Fruit fly (Drosophila melanogaster) whole organism, prepupa: Measurements from ENCODE around the gene CG32032.
A peak's percentile ranks its signal among the peaks of the same experiment; 100 is the strongest.

Source experiments
- CG10631 ChIP-seq: fragments of 200-800 bp; sonication (Bioruptor generic); optimal IDR thresholded peaks from 2 replicates; lab custom pipeline; 2016; ENCODE audit warnings: missing biosample characterization, missing genetic modification characterization
- CG10669 ChIP-seq: fragments of 200-800 bp; sonication (Bioruptor generic); optimal IDR thresholded peaks from 3 replicates; lab custom pipeline; 2018; ENCODE audit warnings: missing biosample characterization, mild to moderate bottlenecking, missing genetic modification characterization, moderate library complexity
- CG11902 ChIP-seq: fragments of 200-800 bp; sonication (Bioruptor generic); optimal IDR thresholded peaks from 3 replicates; lab custom pipeline; 2016; ENCODE audit warnings: missing biosample characterization, missing genetic modification characterization
- CG15336 ChIP-seq: fragments of 200-800 bp; sonication (Bioruptor generic); IDR thresholded peaks from 2 replicates; pipeline ENCODE4 v1.3.6; 2022; ENCODE audit warnings: missing biosample characterization, missing genetic modification characterization
- CG3032 ChIP-seq: fragments of 200-800 bp; optimal IDR thresholded peaks from 2 replicates; lab custom pipeline; 2019; ENCODE audit warnings: missing biosample characterization, mild to moderate bottlenecking, missing genetic modification characterization, moderate library complexity
- CG32006 ChIP-seq: fragments of 200-800 bp; sonication (Bioruptor generic); optimal IDR thresholded peaks from 3 replicates; lab custom pipeline; 2017; ENCODE audit warnings: missing biosample characterization, mild to moderate bottlenecking, missing genetic modification characterization
- CG34406 ChIP-seq: fragments of 200-800 bp; sonication (Bioruptor generic); optimal IDR thresholded peaks from 3 replicates; lab custom pipeline; 2016; ENCODE audit warnings: missing biosample characterization, missing genetic modification characterization
- CG3919 ChIP-seq: fragments of 200-800 bp; sonication (Bioruptor generic); optimal IDR thresholded peaks from 3 replicates; lab custom pipeline; 2016; ENCODE audit warnings: missing biosample characterization, missing genetic modification characterization
- CG4318 ChIP-seq: fragments of 200-800 bp; sonication (Bioruptor generic); optimal IDR thresholded peaks from 3 replicates; lab custom pipeline; 2017; ENCODE audit warnings: missing biosample characterization, mild to moderate bottlenecking, missing genetic modification characterization
- CG6163 ChIP-seq: fragments of 200-800 bp; sonication (Bioruptor generic); IDR thresholded peaks from 3 replicates; pipeline ENCODE4 v1.3.6; 2022; ENCODE audit warnings: missing biosample characterization, missing genetic modification characterization
- CG6276 ChIP-seq: fragments of 200-800 bp; sonication (Bioruptor generic); optimal IDR thresholded peaks from 2 replicates; lab custom pipeline; 2017; ENCODE audit warnings: missing biosample characterization, mild to moderate bottlenecking, missing genetic modification characterization
- CG8119 ChIP-seq: fragments of 200-800 bp; sonication (Bioruptor generic); IDR thresholded peaks from 3 replicates; pipeline ENCODE4 v1.3.6; 2022; ENCODE audit warnings: missing biosample characterization, missing genetic modification characterization
- CG9139 ChIP-seq: fragments of 200-800 bp; sonication (Bioruptor generic); optimal IDR thresholded peaks from 3 replicates; lab custom pipeline; 2017; ENCODE audit warnings: missing biosample characterization, mild to moderate bottlenecking, missing genetic modification characterization
- Eip75B ChIP-seq: fragments of 200-800 bp; sonication (Bioruptor generic); optimal IDR thresholded peaks from 3 replicates; lab custom pipeline; 2016; ENCODE audit warnings: missing biosample characterization, missing genetic modification characterization
- Eip78C ChIP-seq: fragments of 200-800 bp; sonication (Bioruptor generic); peaks from one replicate; lab custom pipeline; 2016; ENCODE audit warnings: missing biosample characterization, missing genetic modification characterization
- Eip93F ChIP-seq: fragments of 200-800 bp; sonication (Bioruptor generic); optimal IDR thresholded peaks from 2 replicates; lab custom pipeline; 2016; ENCODE audit warnings: missing biosample characterization, mild to moderate bottlenecking, missing genetic modification characterization
- Ets96B ChIP-seq: fragments of 200-800 bp; optimal IDR thresholded peaks from 2 replicates; lab custom pipeline; 2019; ENCODE audit warnings: missing biosample characterization, mild to moderate bottlenecking, missing genetic modification characterization, moderate library complexity
- Gug ChIP-seq: fragments of 200-800 bp; sonication (Bioruptor generic); IDR thresholded peaks from 2 replicates; pipeline ENCODE4 v1.3.6; 2022; ENCODE audit warnings: missing biosample characterization, missing genetic modification characterization
- Hr39 ChIP-seq: fragments of 200-800 bp; sonication (Bioruptor generic); optimal IDR thresholded peaks from 2 replicates; lab custom pipeline; 2016; ENCODE audit warnings: missing biosample characterization, missing genetic modification characterization
- Hr4 ChIP-seq: fragments of 200-800 bp; sonication (Bioruptor generic); optimal IDR thresholded peaks from 3 replicates; lab custom pipeline; 2016; ENCODE audit warnings: missing biosample characterization, missing genetic modification characterization
- OdsH ChIP-seq: fragments of 200-800 bp; sonication (Bioruptor generic); optimal IDR thresholded peaks from 3 replicates; lab custom pipeline; 2016; ENCODE audit warnings: missing biosample characterization, missing genetic modification characterization
- Sox102F ChIP-seq: fragments of 200-800 bp; sonication (Bioruptor generic); optimal IDR thresholded peaks from 2 replicates; lab custom pipeline; 2016; ENCODE audit warnings: missing biosample characterization, mild to moderate bottlenecking, missing genetic modification characterization
- Sox14 ChIP-seq: fragments of 200-800 bp; sonication (Bioruptor generic); optimal IDR thresholded peaks from 3 replicates; lab custom pipeline; 2016; ENCODE audit warnings: missing biosample characterization, missing genetic modification characterization
- achi ChIP-seq: fragments of 200-800 bp; sonication (Bioruptor generic); optimal IDR thresholded peaks from 3 replicates; lab custom pipeline; 2016; ENCODE audit warnings: missing biosample characterization, missing genetic modification characterization
- acj6 ChIP-seq: fragments of 200-800 bp; sonication (Bioruptor generic); optimal IDR thresholded peaks from 3 replicates; lab custom pipeline; 2016; ENCODE audit warnings: missing biosample characterization, missing genetic modification characterization
- cyc ChIP-seq: fragments of 200-800 bp; sonication (Bioruptor generic); optimal IDR thresholded peaks from 3 replicates; lab custom pipeline; 2016; ENCODE audit warnings: missing biosample characterization, missing genetic modification characterization
- dac ChIP-seq: fragments of 200-800 bp; sonication (Bioruptor generic); optimal IDR thresholded peaks from 2 replicates; lab custom pipeline; 2017; ENCODE audit warnings: missing biosample characterization, mild to moderate bottlenecking, missing genetic modification characterization
- dsx ChIP-seq: fragments of 200-800 bp; optimal IDR thresholded peaks from 3 replicates; lab custom pipeline; 2019; ENCODE audit warnings: missing biosample characterization, mild to moderate bottlenecking, missing genetic modification characterization, moderate library complexity; ENCODE audit not compliant: poor library complexity, severe bottlenecking
- eg ChIP-seq: fragments of 200-800 bp; sonication (Bioruptor generic); IDR thresholded peaks from 3 replicates; pipeline ENCODE4 v1.3.6; 2022; ENCODE audit warnings: missing biosample characterization, missing genetic modification characterization
- lz ChIP-seq: fragments of 200-800 bp; sonication (Bioruptor generic); optimal IDR thresholded peaks from 3 replicates; lab custom pipeline; 2016; ENCODE audit warnings: missing biosample characterization, missing genetic modification characterization
- pdm3 ChIP-seq: fragments of 200-800 bp; sonication (Bioruptor generic); optimal IDR thresholded peaks from 3 replicates; lab custom pipeline; 2016; ENCODE audit warnings: missing biosample characterization, missing genetic modification characterization
- salr ChIP-seq, 2 experiments: fragments of 200-800 bp; sonication (Bioruptor generic); optimal IDR thresholded peaks; 3 replicates each; lab custom pipeline; 2016 to 2018; ENCODE audit warnings: missing biosample characterization in 2 of 2, missing genetic modification characterization in 2 of 2, mild to moderate bottlenecking in 1 of 2
- spab ChIP-seq: fragments of 200-800 bp; sonication (Bioruptor generic); optimal IDR thresholded peaks from 2 replicates; lab custom pipeline; 2017; ENCODE audit warnings: missing biosample characterization, mild to moderate bottlenecking, missing genetic modification characterization, missing genetic modification reagents
- ss ChIP-seq, 2 experiments: fragments of 200-800 bp; sonication (Bioruptor generic); optimal IDR thresholded peaks; 2 replicates in 1 of 2; 3 replicates in 1 of 2; lab custom pipeline; 2017 to 2018; ENCODE audit warnings: mild to moderate bottlenecking in 2 of 2, missing biosample characterization in 2 of 2, missing genetic modification characterization in 2 of 2, moderate library complexity in 1 of 2

Gene CG32032

dm6 chr3L:9126888-9127689 is 34.2 kb downstream of the CG32032 start (continued):
- TF ChIP-seq CG9139 (GFP tag; lab: Kevin White, UChicago) (no peak), CG11902 (GFP tag; lab: Kevin White, UChicago) (no peak), spab (no peak), pdm3 (GFP tag; lab: Kevin White, UChicago) (peak; percentile 14), cyc (GFP tag; lab: Kevin White, UChicago) (peak; percentile 9), achi (GFP tag; lab: Kevin White, UChicago) (peak; percentile 11), Sox102F (no peak)

- peak; percentile 13 for TF ChIP-seq Eip75B (GFP tag; lab: Kevin White, UChicago)
- TF ChIP-seq Hr39: peak; percentile 3
- peak; percentile 44 for TF ChIP-seq CG4318 (GFP tag; lab: Kevin White, UChicago)
- peak; percentile 36; the same call in 1 of the 2 replicates for TF ChIP-seq CG15336 (GFP tag; lab: Robert Waterston, UW)
- TF ChIP-seq Eip78C (GFP tag; lab: Kevin White, UChicago): peak; percentile 74
- TF ChIP-seq ss (GFP tag; optimal IDR thresholded peaks at IDR 0.05; lab: Kevin White, UChicago): peak in 1 of 2 experiments; percentile 0
- TF ChIP-seq Hr4 (GFP tag; lab: Kevin White, UChicago): peak; percentile 60
- TF ChIP-seq CG3032 (tag; lab: Kevin White, UChicago): no peak
- peak; percentile 75 for TF ChIP-seq CG32006 (GFP tag; lab: Kevin White, UChicago)
- no peak for TF ChIP-seq CG34406 (GFP tag; lab: Kevin White, UChicago)
- peak; percentile 29; the same call in 1 of the 3 replicates for TF ChIP-seq eg (GFP tag; lab: Robert Waterston, UW)
- peak; percentile 26 for TF ChIP-seq spab
- TF ChIP-seq dsx (GFP tag; lab: Kevin White, UChicago): no peak
- TF ChIP-seq Eip93F: no peak
- TF ChIP-seq salr (GFP tag; optimal IDR thresholded peaks at IDR 0.05; lab: Kevin White, UChicago): peak in 1 of 2 experiments; percentile 26
- TF ChIP-seq acj6: peak; percentile 11
- peak; percentile 49 for TF ChIP-seq CG6276 (GFP tag; lab: Kevin White, UChicago)
- no peak for TF ChIP-seq lz (GFP tag; lab: Kevin White, UChicago)
- TF ChIP-seq CG6163 (GFP tag; lab: Robert Waterston, UW): no peak
- peak; percentile 44; the same call in 1 of the 3 replicates for TF ChIP-seq CG8119 (GFP tag; lab: Robert Waterston, UW)
- peak; percentile 17 for TF ChIP-seq CG3919 (GFP tag; lab: Kevin White, UChicago)
- peak; percentile 24 for TF ChIP-seq Ets96B (tag; lab: Kevin White, UChicago)
- TF ChIP-seq Gug (GFP tag; lab: Robert Waterston, UW): no peak
- TF ChIP-seq OdsH (GFP tag; lab: Kevin White, UChicago): peak; percentile 34
- peak; percentile 7 for TF ChIP-seq achi (GFP tag; lab: Kevin White, UChicago)
- peak; percentile 30 for TF ChIP-seq CG10631 (GFP tag; lab: Kevin White, UChicago)
- TF ChIP-seq pdm3 (GFP tag; lab: Kevin White, UChicago): peak; percentile 24
- peak; percentile 24 for TF ChIP-seq Sox14
- TF ChIP-seq Sox102F: peak; percentile 1
- TF ChIP-seq dac: peak; percentile 14
- peak; percentile 21 for TF ChIP-seq CG10669 (GFP tag; lab: Kevin White, UChicago)
Measured at dm6 chr3L:9127690-9128458, 35.0 kb downstream of the CG32032 start.
